Worm (Caenorhabditis elegans) whole organism, L1 larva: ENCODE measurements around the gene C44B9.3.

ENCODE experiments used
- C04F5.9 ChIP-seq: sonication (generic microtip); optimal IDR thresholded peaks from 2 replicates; lab custom pipeline; 2016; ENCODE audit warnings: missing genetic modification characterization, missing compliant biosample characterization
- aha-1 ChIP-seq: fragments of 150-350 bp; optimal IDR thresholded peaks from 2 replicates; lab custom pipeline; 2014; ENCODE audit warnings: missing biosample characterization, missing genetic modification characterization
- aly-2 ChIP-seq: fragments of 150-350 bp; optimal IDR thresholded peaks from 2 replicates; lab custom pipeline; 2014; ENCODE audit warnings: missing biosample characterization, missing genetic modification characterization
- ceh-63 ChIP-seq: fragments of 200-800 bp; sonication (Bioruptor generic); optimal IDR thresholded peaks from 2 replicates; lab custom pipeline; 2018; ENCODE audit warnings: mild to moderate bottlenecking, missing genetic modification characterization, missing compliant biosample characterization
- ces-1 ChIP-seq: fragments of 150-350 bp; optimal IDR thresholded peaks from 2 replicates; lab custom pipeline; 2014; ENCODE audit warnings: missing biosample characterization, missing genetic modification reagents, missing genetic modification characterization
- dpl-1 ChIP-seq, 3 experiments: fragments of 150-350 bp in 2 of 3; sonication (generic microtip) in 1 of 3; optimal IDR thresholded peaks; 2 replicates each; lab custom pipeline; 2014 to 2017; ENCODE audit warnings: missing biosample characterization in 3 of 3, missing genetic modification characterization in 3 of 3, missing genetic modification reagents in 3 of 3
- dsc-1 ChIP-seq: sonication (generic microtip); optimal IDR thresholded peaks from 2 replicates; lab custom pipeline; 2016; ENCODE audit warnings: mild to moderate bottlenecking, missing genetic modification characterization, missing compliant biosample characterization
- efl-1 ChIP-seq, 4 experiments: fragments of 150-350 bp; optimal IDR thresholded peaks in 3 of 4; peaks in 1 of 4; 1 replicate in 1 of 4; 2 replicates in 3 of 4; lab custom pipeline; 2014; ENCODE audit warnings: missing biosample characterization in 2 of 4, missing genetic modification characterization in 2 of 4, missing genetic modification reagents in 2 of 4
- efl-3 ChIP-seq: fragments of 200-800 bp; sonication (Bioruptor generic); optimal IDR thresholded peaks from 2 replicates; lab custom pipeline; 2018; ENCODE audit warnings: mild to moderate bottlenecking, missing genetic modification characterization, missing compliant biosample characterization
- egl-13 ChIP-seq: sonication (generic microtip); optimal IDR thresholded peaks from 2 replicates; lab custom pipeline; 2016; ENCODE audit warnings: missing genotype, missing genetic modification reagents, missing genetic modification characterization, missing compliant biosample characterization
- elt-3 ChIP-seq, 6 experiments: fragments of 150-350 bp in 1 of 6; sonication (generic microtip); optimal IDR thresholded peaks; 2 replicates each; lab custom pipeline; 2017 to 2018; ENCODE audit warnings: missing biosample characterization in 6 of 6, missing genetic modification characterization in 6 of 6, inconsistent platforms in 1 of 6
- ets-5 ChIP-seq: fragments of 200-800 bp; sonication (Bioruptor generic); IDR thresholded peaks from 2 replicates; pipeline ENCODE4 v1.3.6; 2022; ENCODE audit warnings: missing genetic modification characterization, missing compliant biosample characterization
- fkh-10 ChIP-seq: sonication (generic microtip); optimal IDR thresholded peaks from 2 replicates; lab custom pipeline; 2017; ENCODE audit warnings: missing biosample characterization, missing genetic modification reagents, missing genetic modification characterization
- fkh-4 ChIP-seq: sonication (generic microtip); optimal IDR thresholded peaks from 2 replicates; lab custom pipeline; 2016; ENCODE audit warnings: missing compliant biosample characterization, missing genetic modification characterization, borderline replicate concordance
- fkh-8 ChIP-seq: sonication (generic microtip); optimal IDR thresholded peaks from 2 replicates; lab custom pipeline; 2016; ENCODE audit warnings: mild to moderate bottlenecking, missing genetic modification characterization, missing compliant biosample characterization
- hlh-17 ChIP-seq: fragments of 200-800 bp; sonication (Bioruptor generic); optimal IDR thresholded peaks from 2 replicates; lab custom pipeline; 2018; ENCODE audit warnings: missing genetic modification characterization, mild to moderate bottlenecking, missing compliant biosample characterization, moderate library complexity, borderline replicate concordance
- hpl-2 ChIP-seq: fragments of 150-350 bp; optimal IDR thresholded peaks from 2 replicates; lab custom pipeline; 2014; ENCODE audit warnings: missing biosample characterization, missing genetic modification reagents, missing genetic modification characterization
- irx-1 ChIP-seq: sonication (generic microtip); optimal IDR thresholded peaks from 2 replicates; lab custom pipeline; 2016; ENCODE audit warnings: missing genetic modification characterization, missing compliant biosample characterization
- isw-1 ChIP-seq: fragments of 200-800 bp; sonication (Bioruptor generic); IDR thresholded peaks from 2 replicates; pipeline ENCODE4 v1.3.6; 2022; ENCODE audit warnings: missing genetic modification characterization, missing compliant biosample characterization
- jun-1 ChIP-seq: fragments of 150-350 bp; optimal IDR thresholded peaks from 2 replicates; lab custom pipeline; 2014; ENCODE audit warnings: missing biosample characterization, missing genetic modification reagents, missing genetic modification characterization
- lin-13 ChIP-seq: fragments of 150-350 bp; optimal IDR thresholded peaks from 2 replicates; lab custom pipeline; 2014; ENCODE audit warnings: missing biosample characterization, missing genetic modification reagents, missing genetic modification characterization
- lin-14 ChIP-seq: fragments of 200-800 bp; sonication (Bioruptor generic); optimal IDR thresholded peaks from 2 replicates; lab custom pipeline; 2018; ENCODE audit warnings: mild to moderate bottlenecking, missing genetic modification characterization, moderate library complexity, missing compliant biosample characterization
- lin-35 ChIP-seq, 2 experiments: fragments of 150-350 bp; optimal IDR thresholded peaks; 2 replicates each; lab custom pipeline; 2014; ENCODE audit warnings: missing biosample characterization in 2 of 2, missing genetic modification characterization in 2 of 2, missing genetic modification reagents in 2 of 2
- lin-39 ChIP-seq: fragments of 150-350 bp; optimal IDR thresholded peaks from 2 replicates; lab custom pipeline; 2014; ENCODE audit warnings: missing biosample characterization, missing genetic modification reagents, missing genetic modification characterization
- lsy-2 ChIP-seq, 2 experiments: fragments of 150-350 bp; optimal IDR thresholded peaks; 2 replicates each; lab custom pipeline; 2014; ENCODE audit warnings: missing biosample characterization in 2 of 2, missing genetic modification characterization in 2 of 2
- mdl-1 ChIP-seq, 2 experiments: fragments of 150-350 bp; optimal IDR thresholded peaks; 2 replicates each; lab custom pipeline; 2014 to 2017; ENCODE audit warnings: missing biosample characterization in 2 of 2, missing genetic modification characterization in 2 of 2, inconsistent platforms in 1 of 2
- mef-2 ChIP-seq: fragments of 150-350 bp; optimal IDR thresholded peaks from 2 replicates; lab custom pipeline; 2014; ENCODE audit warnings: missing biosample characterization, missing genetic modification characterization
- mep-1 ChIP-seq: fragments of 150-350 bp; optimal IDR thresholded peaks from 2 replicates; lab custom pipeline; 2014; ENCODE audit warnings: missing biosample characterization, missing genetic modification characterization
- nhr-11 ChIP-seq: fragments of 150-350 bp; optimal IDR thresholded peaks from 2 replicates; lab custom pipeline; 2014; ENCODE audit warnings: missing biosample characterization, missing genetic modification characterization
- nhr-12 ChIP-seq: sonication (generic microtip); optimal IDR thresholded peaks from 2 replicates; lab custom pipeline; 2017; ENCODE audit warnings: missing biosample characterization, missing genetic modification characterization
- nhr-19 ChIP-seq: fragments of 200-800 bp; sonication (Bioruptor generic); conservative IDR thresholded peaks from 2 replicates; pipeline ENCODE4 v1.3.6; 2022; ENCODE audit warnings: missing genetic modification characterization, missing compliant biosample characterization
- nhr-20 ChIP-seq: sonication (generic microtip); optimal IDR thresholded peaks from 2 replicates; lab custom pipeline; 2016; ENCODE audit warnings: mild to moderate bottlenecking, missing genetic modification characterization, missing compliant biosample characterization
- nhr-237 ChIP-seq: fragments of 150-350 bp; optimal IDR thresholded peaks from 2 replicates; lab custom pipeline; 2014; ENCODE audit warnings: missing biosample characterization, missing genetic modification characterization
- nhr-28 ChIP-seq: fragments of 150-350 bp; optimal IDR thresholded peaks from 2 replicates; lab custom pipeline; 2014; ENCODE audit warnings: missing biosample characterization, missing genetic modification characterization
- nhr-76 ChIP-seq: sonication (generic microtip); optimal IDR thresholded peaks from 2 replicates; lab custom pipeline; 2017; ENCODE audit warnings: missing biosample characterization, missing genetic modification characterization
- nhr-90 ChIP-seq: sonication (generic microtip); optimal IDR thresholded peaks from 2 replicates; lab custom pipeline; 2016; ENCODE audit warnings: mild to moderate bottlenecking, missing genetic modification characterization, missing compliant biosample characterization; ENCODE audit not compliant: poor library complexity
- pqm-1 ChIP-seq: sonication (generic microtip); optimal IDR thresholded peaks from 3 replicates; lab custom pipeline; 2017; ENCODE audit warnings: missing biosample characterization, missing genetic modification characterization
- skn-1 ChIP-seq: fragments of 150-350 bp; optimal IDR thresholded peaks from 2 replicates; lab custom pipeline; 2014; ENCODE audit warnings: missing biosample characterization, missing genetic modification characterization
- snu-23 ChIP-seq: sonication (generic microtip); optimal IDR thresholded peaks from 2 replicates; lab custom pipeline; 2016; ENCODE audit warnings: missing genetic modification characterization, missing compliant biosample characterization
- sox-4 ChIP-seq: sonication (generic microtip); optimal IDR thresholded peaks from 2 replicates; lab custom pipeline; 2016; ENCODE audit warnings: missing genetic modification characterization, missing compliant biosample characterization
- swsn-7 ChIP-seq: sonication (generic microtip); optimal IDR thresholded peaks from 2 replicates; lab custom pipeline; 2016; ENCODE audit warnings: missing genetic modification characterization, missing compliant biosample characterization
- tbx-2 ChIP-seq: sonication (generic microtip); optimal IDR thresholded peaks from 2 replicates; lab custom pipeline; 2016; ENCODE audit warnings: missing genetic modification characterization, missing compliant biosample characterization
- tlp-1 ChIP-seq: fragments of 150-350 bp; optimal IDR thresholded peaks from 2 replicates; lab custom pipeline; 2014; ENCODE audit warnings: missing biosample characterization, missing genetic modification characterization
- unc-130 ChIP-seq: fragments of 150-350 bp; optimal IDR thresholded peaks from 2 replicates; lab custom pipeline; 2017; ENCODE audit warnings: missing biosample characterization, missing genetic modification characterization, inconsistent platforms
- unc-30 ChIP-seq: sonication (generic microtip); optimal IDR thresholded peaks from 2 replicates; lab custom pipeline; 2017; ENCODE audit warnings: missing biosample characterization, missing genetic modification characterization
- unc-62 ChIP-seq: fragments of 150-350 bp; optimal IDR thresholded peaks from 2 replicates; lab custom pipeline; 2014; ENCODE audit warnings: missing biosample characterization, missing genetic modification reagents, missing genetic modification characterization
- unc-98 ChIP-seq: fragments of 200-800 bp; sonication (Bioruptor generic); IDR thresholded peaks from 2 replicates; pipeline ENCODE4 v1.3.6; 2022; ENCODE audit warnings: missing genetic modification characterization, missing compliant biosample characterization
- vab-15 ChIP-seq: sonication (generic microtip); optimal IDR thresholded peaks from 2 replicates; lab custom pipeline; 2017; ENCODE audit warnings: missing genotype, mild to moderate bottlenecking, missing genetic modification characterization, missing compliant biosample characterization
- zag-1 ChIP-seq: fragments of 150-350 bp; optimal IDR thresholded peaks from 2 replicates; lab custom pipeline; 2014; ENCODE audit warnings: missing biosample characterization, missing genetic modification characterization

Gene C44B9.3

DNA sequence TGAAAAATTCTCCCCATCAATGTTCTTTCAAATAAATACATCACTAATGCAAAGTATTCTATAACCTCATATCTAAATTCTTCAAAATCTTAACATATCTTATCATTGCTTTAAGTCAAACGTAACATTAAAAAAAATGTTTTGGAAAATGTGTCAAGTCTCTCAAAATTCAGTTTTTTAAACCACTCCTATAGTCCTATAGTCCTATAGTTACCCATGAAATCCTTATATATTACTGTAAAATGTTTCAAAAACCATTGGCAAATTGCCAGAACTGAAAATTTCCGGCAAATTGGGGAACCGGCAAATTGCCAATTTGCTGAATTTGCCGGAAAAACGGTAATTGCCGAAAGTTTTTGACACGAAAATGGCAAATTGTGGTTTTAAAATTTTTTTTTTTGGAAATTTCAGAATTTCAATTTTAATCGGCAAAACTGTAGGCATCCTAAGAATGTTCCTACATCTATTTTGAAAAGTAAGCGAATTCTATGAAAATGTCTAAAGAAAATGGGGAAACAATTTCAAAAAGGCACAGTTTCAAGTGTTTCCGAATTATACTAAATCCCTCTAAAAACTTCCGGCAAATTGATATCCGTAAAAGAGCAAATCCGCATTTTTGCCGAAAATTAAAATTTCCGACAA is 24.5 kb upstream of the C44B9.3 start:
- TF ChIP-seq skn-1 (tag; lab: Kevin White, UChicago) (no peak), efl-1 (optimal IDR thresholded peaks at IDR 0.05; lab: Kevin White, UChicago) (no peak), efl-1 (GFP tag; optimal IDR thresholded peaks at IDR 0.05 in 1 of 2; lab: Kevin White, UChicago) (peak; percentile 10 to 94), lsy-2 (tag; optimal IDR thresholded peaks at IDR 0.05; lab: Kevin White, UChicago) (peak in 1 of 2 experiments; percentile 39), dpl-1 (GFP tag; optimal IDR thresholded peaks at IDR 0.05; lab: Kevin White, UChicago) (peak in 2 of 3 experiments; percentile 1 to 54), pqm-1 (tag; lab: Kevin White, UChicago) (no peak)

DNA sequence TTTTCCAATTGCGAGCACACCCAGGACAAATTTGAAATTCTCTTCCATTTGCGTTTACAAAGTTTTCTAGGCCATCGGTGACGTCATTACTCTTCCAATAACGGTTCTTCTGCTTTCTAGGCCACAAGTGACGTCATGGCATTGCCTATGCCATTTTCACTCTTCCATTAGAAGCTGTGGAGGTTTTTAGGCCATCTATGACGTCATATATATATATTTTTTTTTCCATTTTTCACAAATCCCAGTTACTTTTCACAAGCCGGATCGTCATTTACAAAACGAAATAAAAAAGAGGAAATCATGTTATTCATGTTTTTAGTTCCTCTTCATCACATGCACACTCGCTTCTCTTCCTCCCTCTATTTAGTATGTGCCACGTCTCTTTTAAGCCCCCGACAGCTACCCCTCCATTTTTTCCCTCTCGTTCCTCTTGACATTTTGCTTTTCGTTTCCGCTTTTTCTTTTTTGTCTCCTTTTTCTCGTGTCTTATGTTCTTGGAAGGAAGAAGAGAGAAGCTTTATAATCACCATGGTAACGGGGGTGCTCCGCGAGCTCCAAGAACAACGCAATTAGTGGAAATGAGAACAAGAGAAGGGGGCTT is 23.1 kb upstream of the C44B9.3 start:
- TF ChIP-seq lin-39 (tag; lab: Kevin White, UChicago) (no peak), ceh-63 (GFP tag; lab: Kevin White, UChicago) (no peak), lin-13 (no peak), nhr-12 (tag; lab: Kevin White, UChicago) (no peak), ces-1 (no peak), nhr-76 (tag; lab: Kevin White, UChicago) (no peak), aly-2 (no peak), mep-1 (tag; lab: Kevin White, UChicago) (peak; percentile 42), nhr-237 (tag; lab: Kevin White, UChicago) (no peak), egl-13 (tag; lab: Kevin White, UChicago) (peak; percentile 63), efl-1 (optimal IDR thresholded peaks at IDR 0.05; lab: Kevin White, UChicago) (no peak), efl-1 (GFP tag; optimal IDR thresholded peaks at IDR 0.05 in 1 of 2; lab: Kevin White, UChicago) (no peak), nhr-90 (tag; lab: Kevin White, UChicago) (no peak), zag-1 (no peak), unc-98 (GFP tag; lab: Robert Waterston, UW) (no peak), irx-1 (tag; lab: Kevin White, UChicago) (no peak), ets-5 (no peak), hlh-17 (GFP tag; lab: Kevin White, UChicago) (no peak), nhr-20 (tag; lab: Kevin White, UChicago) (peak; percentile 4), hpl-2 (GFP tag; lab: Kevin White, UChicago) (no peak), fkh-10 (GFP tag; lab: Kevin White, UChicago) (peak; percentile 50), mef-2 (tag; lab: Kevin White, UChicago) (no peak), unc-62 (no peak), nhr-19 (GFP tag; lab: Robert Waterston, UW) (no peak), elt-3 (tag; optimal IDR thresholded peaks at IDR 0.05; lab: Kevin White, UChicago) (no peak), tlp-1 (tag; lab: Kevin White, UChicago) (no peak), mdl-1 (tag; optimal IDR thresholded peaks at IDR 0.05; lab: Kevin White, UChicago) (no peak), aha-1 (tag; lab: Kevin White, UChicago) (no peak), swsn-7 (tag; lab: Kevin White, UChicago) (peak; percentile 45), unc-30 (tag; lab: Kevin White, UChicago) (no peak), skn-1 (tag; lab: Kevin White, UChicago) (no peak), efl-3 (GFP tag; lab: Kevin White, UChicago) (no peak), tbx-2 (tag; lab: Kevin White, UChicago) (peak; percentile 8), C04F5.9 (no peak), snu-23 (GFP tag; lab: Kevin White, UChicago) (peak; percentile 43), nhr-11 (tag; lab: Kevin White, UChicago) (peak; percentile 60), isw-1 (GFP tag; lab: Robert Waterston, UW) (no peak), lin-14 (GFP tag; lab: Kevin White, UChicago) (peak; percentile 79), dsc-1 (tag; lab: Kevin White, UChicago) (peak; percentile 82), fkh-8 (tag; lab: Kevin White, UChicago) (peak; percentile 98), nhr-28 (no peak), lin-35 (GFP tag; optimal IDR thresholded peaks at IDR 0.05; lab: Kevin White, UChicago) (no peak), unc-130 (tag; lab: Kevin White, UChicago) (no peak), sox-4 (peak; percentile 43), fkh-4 (tag; lab: Kevin White, UChicago) (no peak), jun-1 (no peak), vab-15 (tag; lab: Kevin White, UChicago) (no peak)
